Fruit fly (Drosophila melanogaster) whole organism, prepupa: ENCODE measurements around the gene Reph.

Experiments
- Blimp-1 ChIP-seq: fragments of 200-800 bp; sonication (Bioruptor generic); optimal IDR thresholded peaks from 3 replicates; lab custom pipeline; 2017; ENCODE audit warnings: missing biosample characterization, missing genetic modification characterization, mild to moderate bottlenecking, moderate library complexity, missing genetic modification reagents
- CG10631 ChIP-seq: fragments of 200-800 bp; sonication (Bioruptor generic); optimal IDR thresholded peaks from 2 replicates; lab custom pipeline; 2016; ENCODE audit warnings: missing biosample characterization, missing genetic modification characterization
- CG11294 ChIP-seq: fragments of 200-800 bp; sonication (Bioruptor generic); IDR thresholded peaks from 2 replicates; pipeline ENCODE4 v1.3.6; 2022; ENCODE audit warnings: missing biosample characterization, missing genetic modification characterization
- CG11762 ChIP-seq: fragments of 200-800 bp; sonication (Bioruptor generic); optimal IDR thresholded peaks from 3 replicates; lab custom pipeline; 2016; ENCODE audit warnings: missing biosample characterization, missing genetic modification characterization; ENCODE audit not compliant: insufficient read depth
- CG11902 ChIP-seq: fragments of 200-800 bp; sonication (Bioruptor generic); optimal IDR thresholded peaks from 3 replicates; lab custom pipeline; 2016; ENCODE audit warnings: missing biosample characterization, missing genetic modification characterization
- CG15336 ChIP-seq: fragments of 200-800 bp; sonication (Bioruptor generic); IDR thresholded peaks from 2 replicates; pipeline ENCODE4 v1.3.6; 2022; ENCODE audit warnings: missing biosample characterization, missing genetic modification characterization
- CG1621 ChIP-seq: fragments of 200-800 bp; sonication (Bioruptor generic); optimal IDR thresholded peaks from 3 replicates; lab custom pipeline; 2018; ENCODE audit warnings: missing biosample characterization, mild to moderate bottlenecking, missing genetic modification characterization
- CG16779 ChIP-seq: fragments of 200-800 bp; sonication (Bioruptor generic); optimal IDR thresholded peaks from 3 replicates; lab custom pipeline; 2017; ENCODE audit warnings: missing biosample characterization, mild to moderate bottlenecking, missing genetic modification characterization
- CG3032 ChIP-seq: fragments of 200-800 bp; optimal IDR thresholded peaks from 2 replicates; lab custom pipeline; 2019; ENCODE audit warnings: missing biosample characterization, mild to moderate bottlenecking, missing genetic modification characterization, moderate library complexity
- CG31627 ChIP-seq: fragments of 200-800 bp; sonication (Bioruptor generic); optimal IDR thresholded peaks from 3 replicates; lab custom pipeline; 2016; ENCODE audit warnings: missing biosample characterization, missing genetic modification characterization
- CG32006 ChIP-seq: fragments of 200-800 bp; sonication (Bioruptor generic); optimal IDR thresholded peaks from 3 replicates; lab custom pipeline; 2017; ENCODE audit warnings: missing biosample characterization, mild to moderate bottlenecking, missing genetic modification characterization
- CG34406 ChIP-seq: fragments of 200-800 bp; sonication (Bioruptor generic); optimal IDR thresholded peaks from 3 replicates; lab custom pipeline; 2016; ENCODE audit warnings: missing biosample characterization, missing genetic modification characterization
- CG3919 ChIP-seq: fragments of 200-800 bp; sonication (Bioruptor generic); optimal IDR thresholded peaks from 3 replicates; lab custom pipeline; 2016; ENCODE audit warnings: missing biosample characterization, missing genetic modification characterization
- CG4318 ChIP-seq: fragments of 200-800 bp; sonication (Bioruptor generic); optimal IDR thresholded peaks from 3 replicates; lab custom pipeline; 2017; ENCODE audit warnings: missing biosample characterization, mild to moderate bottlenecking, missing genetic modification characterization
- CG6163 ChIP-seq: fragments of 200-800 bp; sonication (Bioruptor generic); IDR thresholded peaks from 3 replicates; pipeline ENCODE4 v1.3.6; 2022; ENCODE audit warnings: missing biosample characterization, missing genetic modification characterization
- CG6276 ChIP-seq: fragments of 200-800 bp; sonication (Bioruptor generic); optimal IDR thresholded peaks from 2 replicates; lab custom pipeline; 2017; ENCODE audit warnings: missing biosample characterization, mild to moderate bottlenecking, missing genetic modification characterization
- CG6792 ChIP-seq: fragments of 200-800 bp; sonication (Bioruptor generic); optimal IDR thresholded peaks from 3 replicates; lab custom pipeline; 2016; ENCODE audit warnings: missing biosample characterization, missing genetic modification characterization
- CG6808 ChIP-seq: fragments of 200-800 bp; sonication (Bioruptor generic); optimal IDR thresholded peaks from 3 replicates; lab custom pipeline; 2017; ENCODE audit warnings: missing biosample characterization, missing genetic modification characterization, mild to moderate bottlenecking, moderate library complexity, missing genetic modification reagents
- CG6854 ChIP-seq: fragments of 200-800 bp; sonication (Bioruptor generic); optimal IDR thresholded peaks from 2 replicates; lab custom pipeline; 2017; ENCODE audit warnings: missing biosample characterization, mild to moderate bottlenecking, missing genetic modification characterization
- CG7368 ChIP-seq: fragments of 200-800 bp; sonication (Bioruptor generic); optimal IDR thresholded peaks from 3 replicates; lab custom pipeline; 2016; ENCODE audit warnings: missing biosample characterization, missing genetic modification characterization
- CG8119 ChIP-seq: fragments of 200-800 bp; sonication (Bioruptor generic); IDR thresholded peaks from 3 replicates; pipeline ENCODE4 v1.3.6; 2022; ENCODE audit warnings: missing biosample characterization, missing genetic modification characterization
- CG8319 ChIP-seq: fragments of 200-800 bp; sonication (Bioruptor generic); optimal IDR thresholded peaks from 3 replicates; lab custom pipeline; 2016; ENCODE audit warnings: missing biosample characterization, missing genetic modification characterization
- CG9139 ChIP-seq: fragments of 200-800 bp; sonication (Bioruptor generic); optimal IDR thresholded peaks from 3 replicates; lab custom pipeline; 2017; ENCODE audit warnings: missing biosample characterization, mild to moderate bottlenecking, missing genetic modification characterization
- Eip75B ChIP-seq: fragments of 200-800 bp; sonication (Bioruptor generic); optimal IDR thresholded peaks from 3 replicates; lab custom pipeline; 2016; ENCODE audit warnings: missing biosample characterization, missing genetic modification characterization
- Eip93F ChIP-seq: fragments of 200-800 bp; sonication (Bioruptor generic); optimal IDR thresholded peaks from 2 replicates; lab custom pipeline; 2016; ENCODE audit warnings: missing biosample characterization, mild to moderate bottlenecking, missing genetic modification characterization
- Hr38 ChIP-seq: sonication (Bioruptor generic); optimal IDR thresholded peaks from 2 replicates; lab custom pipeline; 2016; ENCODE audit warnings: missing biosample characterization, missing genetic modification characterization
- Hr39 ChIP-seq: fragments of 200-800 bp; sonication (Bioruptor generic); optimal IDR thresholded peaks from 2 replicates; lab custom pipeline; 2016; ENCODE audit warnings: missing biosample characterization, missing genetic modification characterization
- Hr4 ChIP-seq: fragments of 200-800 bp; sonication (Bioruptor generic); optimal IDR thresholded peaks from 3 replicates; lab custom pipeline; 2016; ENCODE audit warnings: missing biosample characterization, missing genetic modification characterization
- Met ChIP-seq: fragments of 200-800 bp; sonication (Bioruptor generic); optimal IDR thresholded peaks from 3 replicates; lab custom pipeline; 2016; ENCODE audit warnings: missing biosample characterization, missing genetic modification characterization
- Smox ChIP-seq: fragments of 200-800 bp; sonication (Bioruptor generic); optimal IDR thresholded peaks from 3 replicates; lab custom pipeline; 2016; ENCODE audit warnings: missing biosample characterization, missing genetic modification characterization
- Sox14 ChIP-seq: fragments of 200-800 bp; sonication (Bioruptor generic); optimal IDR thresholded peaks from 3 replicates; lab custom pipeline; 2016; ENCODE audit warnings: missing biosample characterization, missing genetic modification characterization
- Sox15 ChIP-seq: fragments of 200-800 bp; sonication (Bioruptor generic); optimal IDR thresholded peaks from 3 replicates; lab custom pipeline; 2016; ENCODE audit warnings: missing biosample characterization, missing genetic modification characterization
- achi ChIP-seq: fragments of 200-800 bp; sonication (Bioruptor generic); optimal IDR thresholded peaks from 3 replicates; lab custom pipeline; 2016; ENCODE audit warnings: missing biosample characterization, missing genetic modification characterization
- acj6 ChIP-seq: fragments of 200-800 bp; sonication (Bioruptor generic); optimal IDR thresholded peaks from 3 replicates; lab custom pipeline; 2016; ENCODE audit warnings: missing biosample characterization, missing genetic modification characterization
- cyc ChIP-seq: fragments of 200-800 bp; sonication (Bioruptor generic); optimal IDR thresholded peaks from 3 replicates; lab custom pipeline; 2016; ENCODE audit warnings: missing biosample characterization, missing genetic modification characterization
- dac ChIP-seq: fragments of 200-800 bp; sonication (Bioruptor generic); optimal IDR thresholded peaks from 2 replicates; lab custom pipeline; 2017; ENCODE audit warnings: missing biosample characterization, mild to moderate bottlenecking, missing genetic modification characterization
- dsx ChIP-seq: fragments of 200-800 bp; optimal IDR thresholded peaks from 3 replicates; lab custom pipeline; 2019; ENCODE audit warnings: missing biosample characterization, mild to moderate bottlenecking, missing genetic modification characterization, moderate library complexity; ENCODE audit not compliant: poor library complexity, severe bottlenecking
- eg ChIP-seq: fragments of 200-800 bp; sonication (Bioruptor generic); IDR thresholded peaks from 3 replicates; pipeline ENCODE4 v1.3.6; 2022; ENCODE audit warnings: missing biosample characterization, missing genetic modification characterization
- esn ChIP-seq: fragments of 200-800 bp; sonication (Bioruptor generic); optimal IDR thresholded peaks from 2 replicates; lab custom pipeline; 2016; ENCODE audit warnings: missing biosample characterization, mild to moderate bottlenecking, missing genetic modification characterization, moderate library complexity
- fd59A ChIP-seq: fragments of 200-800 bp; sonication (Bioruptor generic); optimal IDR thresholded peaks from 2 replicates; lab custom pipeline; 2017; ENCODE audit warnings: missing biosample characterization, mild to moderate bottlenecking, missing genetic modification characterization, missing genetic modification reagents
- fd85E ChIP-seq: fragments of 200-800 bp; sonication (Bioruptor generic); optimal IDR thresholded peaks from 3 replicates; lab custom pipeline; 2016; ENCODE audit warnings: missing biosample characterization, missing genetic modification characterization
- fkh ChIP-seq: fragments of 200-800 bp; sonication (Bioruptor generic); optimal IDR thresholded peaks from 3 replicates; lab custom pipeline; 2017; ENCODE audit warnings: missing biosample characterization, mild to moderate bottlenecking, missing genetic modification characterization, moderate library complexity
- net ChIP-seq: fragments of 200-800 bp; sonication (Bioruptor generic); optimal IDR thresholded peaks from 3 replicates; lab custom pipeline; 2016; ENCODE audit warnings: missing biosample characterization, missing genetic modification characterization
- pdm3 ChIP-seq: fragments of 200-800 bp; sonication (Bioruptor generic); optimal IDR thresholded peaks from 3 replicates; lab custom pipeline; 2016; ENCODE audit warnings: missing biosample characterization, missing genetic modification characterization
- salr ChIP-seq, 2 experiments: fragments of 200-800 bp; sonication (Bioruptor generic); optimal IDR thresholded peaks; 3 replicates each; lab custom pipeline; 2016 to 2018; ENCODE audit warnings: missing biosample characterization in 2 of 2, missing genetic modification characterization in 2 of 2, mild to moderate bottlenecking in 1 of 2
- spab ChIP-seq: fragments of 200-800 bp; sonication (Bioruptor generic); optimal IDR thresholded peaks from 2 replicates; lab custom pipeline; 2017; ENCODE audit warnings: missing biosample characterization, mild to moderate bottlenecking, missing genetic modification characterization, missing genetic modification reagents
- ss ChIP-seq, 2 experiments: fragments of 200-800 bp; sonication (Bioruptor generic); optimal IDR thresholded peaks; 2 replicates in 1 of 2; 3 replicates in 1 of 2; lab custom pipeline; 2017 to 2018; ENCODE audit warnings: mild to moderate bottlenecking in 2 of 2, missing biosample characterization in 2 of 2, missing genetic modification characterization in 2 of 2, moderate library complexity in 1 of 2
- svp ChIP-seq: fragments of 200-800 bp; sonication (Bioruptor generic); peaks from one replicate; lab custom pipeline; 2016; ENCODE audit warnings: missing biosample characterization, missing genetic modification characterization
- topi ChIP-seq: fragments of 200-800 bp; sonication (Bioruptor generic); optimal IDR thresholded peaks from 3 replicates; lab custom pipeline; 2016; ENCODE audit warnings: missing biosample characterization, missing genetic modification characterization
- vri ChIP-seq: fragments of 200-800 bp; sonication (Bioruptor generic); optimal IDR thresholded peaks from 3 replicates; lab custom pipeline; 2016; ENCODE audit warnings: missing biosample characterization, mild to moderate bottlenecking, missing genetic modification characterization

Reph gene

DNA sequence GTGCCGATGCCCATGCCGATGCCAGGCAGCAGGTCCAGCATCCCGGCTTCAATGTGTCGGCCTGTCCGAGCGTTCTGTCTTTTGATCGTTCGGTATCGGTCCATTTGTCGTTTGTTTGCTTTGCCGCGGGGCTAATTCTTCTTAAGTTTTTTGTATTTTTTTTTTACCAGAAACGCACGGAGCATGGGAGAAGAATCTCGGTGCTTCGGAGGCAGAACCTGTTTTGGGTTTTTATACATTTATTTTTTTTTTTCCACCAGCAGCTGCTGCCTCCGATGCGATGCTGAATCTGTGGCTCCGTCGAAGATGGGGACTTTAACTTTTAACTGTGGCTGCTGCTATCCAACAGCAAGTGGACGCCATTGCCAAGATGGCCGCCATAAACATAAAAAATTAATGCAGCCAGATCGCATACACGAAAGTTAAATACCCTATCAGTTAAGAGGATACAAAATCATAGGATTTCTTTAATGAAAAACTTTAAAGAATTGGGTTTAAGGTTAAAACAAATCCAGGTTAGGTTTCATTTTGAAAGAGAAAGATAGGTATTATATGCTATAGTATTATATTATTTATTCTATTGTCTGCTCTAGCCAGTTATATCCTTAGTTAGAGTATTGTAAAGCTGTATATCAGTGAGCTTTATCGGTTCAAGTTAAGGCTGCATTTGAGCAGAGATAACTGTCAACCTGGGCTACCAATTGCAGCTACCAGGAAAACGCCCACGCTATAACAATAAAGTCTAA is 22.0 kb upstream of the Reph start:
- peak; percentile 55 for TF ChIP-seq Hr39 (GFP tag; lab: Kevin White, UChicago)
- peak; percentile 40 for TF ChIP-seq Hr4
- TF ChIP-seq CG6276 (GFP tag; lab: Kevin White, UChicago) = no peak
- peak in 1 of 2 experiments; percentile 10 for TF ChIP-seq ss (GFP tag; optimal IDR thresholded peaks at IDR 0.05; lab: Kevin White, UChicago)
- peak; percentile 77 for TF ChIP-seq CG15336 (GFP tag; lab: Robert Waterston, UW)
- TF ChIP-seq CG4318 (GFP tag; lab: Kevin White, UChicago) = no peak
- TF ChIP-seq CG11902 (GFP tag; lab: Kevin White, UChicago) = peak; percentile 28
- TF ChIP-seq CG16779 (tag; lab: Kevin White, UChicago) = no peak
- TF ChIP-seq cyc (GFP tag; lab: Kevin White, UChicago) = peak; percentile 45
- no peak for TF ChIP-seq CG7368
- TF ChIP-seq eg (GFP tag; lab: Robert Waterston, UW) = peak; percentile 73; the same call in 2 of the 3 replicates
- peak; percentile 56 for TF ChIP-seq CG31627 (GFP tag; lab: Kevin White, UChicago)
- TF ChIP-seq CG11294 (GFP tag; lab: Robert Waterston, UW) = peak; percentile 36; the same call in 1 of the 2 replicates
- peak; percentile 47 for TF ChIP-seq CG34406
- peak; percentile 56 for TF ChIP-seq Sox14
- TF ChIP-seq CG32006 (GFP tag; lab: Kevin White, UChicago) = peak; percentile 59
- peak; percentile 42 for TF ChIP-seq spab (GFP tag; lab: Kevin White, UChicago)
- TF ChIP-seq CG9139 (GFP tag; lab: Kevin White, UChicago) = no peak
- TF ChIP-seq CG8319 (GFP tag; lab: Kevin White, UChicago) = no peak
- no peak for TF ChIP-seq CG1621 (tag; lab: Kevin White, UChicago)
- peak; percentile 68 for TF ChIP-seq net
- TF ChIP-seq pdm3 (GFP tag; lab: Kevin White, UChicago) = peak; percentile 66
- peak; percentile 72 for TF ChIP-seq CG10631 (GFP tag; lab: Kevin White, UChicago)
- peak; percentile 2 for TF ChIP-seq CG6854 (GFP tag; lab: Kevin White, UChicago)
- TF ChIP-seq CG6163 (GFP tag; lab: Robert Waterston, UW) = peak; percentile 81
- peak; percentile 63 for TF ChIP-seq topi (GFP tag; lab: Kevin White, UChicago)
- TF ChIP-seq Eip93F (GFP tag; lab: Kevin White, UChicago) = no peak
- peak; percentile 70 for TF ChIP-seq CG6792
- TF ChIP-seq Smox = peak; percentile 74
- peak; percentile 54 for TF ChIP-seq CG3032 (tag; lab: Kevin White, UChicago)
- peak; percentile 78 for TF ChIP-seq acj6 (GFP tag; lab: Kevin White, UChicago)
- TF ChIP-seq CG3919 (GFP tag; lab: Kevin White, UChicago) = peak; percentile 44
- no peak for TF ChIP-seq dac (GFP tag; lab: Kevin White, UChicago)
- TF ChIP-seq esn = peak; percentile 81
- no peak for TF ChIP-seq fd85E (GFP tag; lab: Kevin White, UChicago)
- peak; percentile 64 for TF ChIP-seq fd59A
- TF ChIP-seq salr (GFP tag; optimal IDR thresholded peaks at IDR 0.05; lab: Kevin White, UChicago) = peak; percentile 35 to 66
- peak; percentile 78 for TF ChIP-seq Met (GFP tag; lab: Kevin White, UChicago)
- peak; percentile 35 for TF ChIP-seq Blimp-1
- peak; percentile 85 for TF ChIP-seq svp
- peak; percentile 53 for TF ChIP-seq vri
- TF ChIP-seq Hr38 (GFP tag; lab: Kevin White, UChicago) = no peak
- peak; percentile 52 for TF ChIP-seq Sox15 (GFP tag; lab: Kevin White, UChicago)
- TF ChIP-seq Eip75B (GFP tag; lab: Kevin White, UChicago) = peak; percentile 72
- peak; percentile 53 for TF ChIP-seq dsx (GFP tag; lab: Kevin White, UChicago)
- peak; percentile 78; the same call in 2 of the 3 replicates for TF ChIP-seq CG8119 (GFP tag; lab: Robert Waterston, UW)
- TF ChIP-seq fkh = no peak
- no peak for TF ChIP-seq CG11762
- TF ChIP-seq achi (GFP tag; lab: Kevin White, UChicago) = peak; percentile 44
- TF ChIP-seq CG6808 (GFP tag; lab: Kevin White, UChicago) = peak; percentile 54
